Fruit fly (Drosophila melanogaster): ENCODE measurements around the gene CG2924.

CG2924 gene

dm6 chrX:2296230-2297044, 25.9 kb upstream of the CG2924 start (continued):
- peak; percentile 87 for TF ChIP-seq CG9876 (GFP tag; optimal IDR thresholded peaks at IDR 0.05)
- TF ChIP-seq CG2202 (tag; optimal IDR thresholded peaks at IDR 0.05): peak; percentile 86
- peak; percentile 71 for TF ChIP-seq B-H2 (GFP tag; optimal IDR thresholded peaks at IDR 0.05)
- TF ChIP-seq trem (tag; optimal IDR thresholded peaks at IDR 0.05): peak; percentile 79
- no peak for TF ChIP-seq CG34224 (GFP tag; IDR thresholded peaks at IDR 0.05; ENCODE audit: partially characterized antibody)
- peak; percentile 95 for TF ChIP-seq CG30431 (GFP tag; optimal IDR thresholded peaks at IDR 0.05)
- peak; percentile 77 for TF ChIP-seq H2.0 (GFP tag; IDR thresholded peaks at IDR 0.05)
- TF ChIP-seq CG15514 (GFP tag; optimal IDR thresholded peaks at IDR 0.05): peak; percentile 74
- peak; percentile 37; the same call in 1 of the 2 replicates for TF ChIP-seq ap (GFP tag; IDR thresholded peaks at IDR 0.05)
- TF ChIP-seq CG8924 (tag; optimal IDR thresholded peaks at IDR 0.05): peak; percentile 96
- TF ChIP-seq CG7839 (tag; optimal IDR thresholded peaks at IDR 0.05): peak; percentile 95
- TF ChIP-seq CG32772 (GFP tag; IDR thresholded peaks at IDR 0.05): peak; percentile 60
- peak; percentile 87 for TF ChIP-seq CG11695 (GFP tag; IDR thresholded peaks at IDR 0.05)
- TF ChIP-seq CoRest (tag; optimal IDR thresholded peaks at IDR 0.05): peak; percentile 97
- TF ChIP-seq GATAe (GFP tag; conservative IDR thresholded peaks at IDR 0.05): no peak
- peak; percentile 72 for TF ChIP-seq CG14014 (GFP tag; IDR thresholded peaks at IDR 0.05)
- peak; percentile 86 for TF ChIP-seq fd3F (GFP tag; optimal IDR thresholded peaks at IDR 0.05)
- TF ChIP-seq Sox100B (GFP tag; optimal IDR thresholded peaks at IDR 0.05): peak; percentile 97
- TF ChIP-seq CG4730 (GFP tag; IDR thresholded peaks at IDR 0.05): no peak; the same call in none of the 2 replicates
- peak; percentile 94 for TF ChIP-seq tx (GFP tag; optimal IDR thresholded peaks at IDR 0.05)
- TF ChIP-seq BEAF-32 (GFP tag; optimal IDR thresholded peaks at IDR 0.05): peak; percentile 7
- TF ChIP-seq CG10431 (GFP tag; optimal IDR thresholded peaks at IDR 0.05): peak; percentile 86
- peak; percentile 55; the same call in 1 of the 2 replicates for TF ChIP-seq Doc2 (GFP tag; IDR thresholded peaks at IDR 0.05)
- 0 out of 2 replicates have a peak, but pooled peaks have one; percentile 9 for TF ChIP-seq chm (GFP tag; IDR thresholded peaks at IDR 0.05)
- peak; percentile 54 for TF ChIP-seq pros (GFP tag; optimal IDR thresholded peaks at IDR 0.05)
- no peak for TF ChIP-seq hkb (optimal IDR thresholded peaks at IDR 0.05)
- peak; percentile 87 for TF ChIP-seq hkb (GFP tag; IDR thresholded peaks at IDR 0.05)
- peak; percentile 94 for TF ChIP-seq row (GFP tag; IDR thresholded peaks at IDR 0.05)
- TF ChIP-seq CG31441 (GFP tag; IDR thresholded peaks at IDR 0.05): peak; percentile 95
- peak; percentile 94 for TF ChIP-seq HHEX (GFP tag; optimal IDR thresholded peaks at IDR 0.05)
- TF ChIP-seq wdn (GFP tag; IDR thresholded peaks at IDR 0.05): no peak
- TF ChIP-seq Six4 (GFP tag; optimal IDR thresholded peaks at IDR 0.05): peak; percentile 93
- TF ChIP-seq oc (tag; optimal IDR thresholded peaks at IDR 0.05): peak; percentile 84
- TF ChIP-seq CG1832 (GFP tag; optimal IDR thresholded peaks at IDR 0.05): no peak
- TF ChIP-seq CG5180 (GFP tag; optimal IDR thresholded peaks at IDR 0.05): peak; percentile 85
- TF ChIP-seq CG2199 (GFP tag; IDR thresholded peaks at IDR 0.05): no peak
- TF ChIP-seq crol (GFP tag; IDR thresholded peaks at IDR 0.05): peak; percentile 96
- TF ChIP-seq CG15696 (tag; optimal IDR thresholded peaks at IDR 0.05): peak; percentile 89
- TF ChIP-seq CG4424 (GFP tag; optimal IDR thresholded peaks at IDR 0.05): peak; percentile 94
- TF ChIP-seq wor (GFP tag; IDR thresholded peaks at IDR 0.05): peak; percentile 82
- TF ChIP-seq CG12104 (GFP tag; optimal IDR thresholded peaks at IDR 0.05): peak; percentile 92
- TF ChIP-seq Ets97D (GFP tag; optimal IDR thresholded peaks at IDR 0.05): peak; percentile 49
- TF ChIP-seq danr (GFP tag; IDR thresholded peaks at IDR 0.05): peak; percentile 76
- TF ChIP-seq CG10462 (GFP tag; optimal IDR thresholded peaks at IDR 0.05): peak; percentile 92
- peak; percentile 86 for TF ChIP-seq CG4404 (GFP tag; IDR thresholded peaks at IDR 0.05)
- peak; percentile 79 for TF ChIP-seq CG7372 (GFP tag; IDR thresholded peaks at IDR 0.05)
- no peak for TF ChIP-seq pfk (GFP tag; optimal IDR thresholded peaks at IDR 0.05)
- TF ChIP-seq CG10274 (GFP tag; optimal IDR thresholded peaks at IDR 0.05): peak; percentile 88
- peak; percentile 63 for TF ChIP-seq MTF-1 (GFP tag; optimal IDR thresholded peaks at IDR 0.05; ENCODE audit: borderline replicate concordance)

Data from whole organism, embryonic.